Fruit fly (Drosophila melanogaster): Measurements from ENCODE around the gene Blos2.

DNA sequence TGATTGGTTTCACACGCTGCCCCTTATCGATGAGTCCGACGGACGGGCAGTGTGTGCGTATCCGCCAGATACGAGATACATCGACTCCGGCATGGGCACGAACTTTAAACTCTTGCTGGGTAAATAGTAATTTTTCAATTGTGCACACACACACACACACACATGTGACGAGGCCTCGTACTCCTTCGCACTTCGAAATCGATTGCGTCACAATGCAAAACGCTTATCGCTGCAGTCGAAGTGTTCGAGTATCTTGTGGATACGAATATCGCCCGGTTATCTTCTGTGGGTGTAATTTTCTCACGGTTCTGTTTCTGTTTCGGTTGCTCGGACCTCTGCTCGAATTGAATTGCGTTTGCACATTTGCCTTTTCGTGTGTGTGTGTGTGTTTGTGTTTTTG lies 26.3 kb upstream of the Blos2 start:
- TF ChIP-seq klu (GFP tag; IDR thresholded peaks at IDR 0.05) (no peak), CG8765 (GFP tag; IDR thresholded peaks at IDR 0.05) (no peak), CG10462 (GFP tag; optimal IDR thresholded peaks at IDR 0.05) (no peak), z (GFP tag; IDR thresholded peaks at IDR 0.05) (no peak)
